Fruit fly (Drosophila melanogaster): ENCODE data around the gene Aladin.

Gene Aladin

DNA sequence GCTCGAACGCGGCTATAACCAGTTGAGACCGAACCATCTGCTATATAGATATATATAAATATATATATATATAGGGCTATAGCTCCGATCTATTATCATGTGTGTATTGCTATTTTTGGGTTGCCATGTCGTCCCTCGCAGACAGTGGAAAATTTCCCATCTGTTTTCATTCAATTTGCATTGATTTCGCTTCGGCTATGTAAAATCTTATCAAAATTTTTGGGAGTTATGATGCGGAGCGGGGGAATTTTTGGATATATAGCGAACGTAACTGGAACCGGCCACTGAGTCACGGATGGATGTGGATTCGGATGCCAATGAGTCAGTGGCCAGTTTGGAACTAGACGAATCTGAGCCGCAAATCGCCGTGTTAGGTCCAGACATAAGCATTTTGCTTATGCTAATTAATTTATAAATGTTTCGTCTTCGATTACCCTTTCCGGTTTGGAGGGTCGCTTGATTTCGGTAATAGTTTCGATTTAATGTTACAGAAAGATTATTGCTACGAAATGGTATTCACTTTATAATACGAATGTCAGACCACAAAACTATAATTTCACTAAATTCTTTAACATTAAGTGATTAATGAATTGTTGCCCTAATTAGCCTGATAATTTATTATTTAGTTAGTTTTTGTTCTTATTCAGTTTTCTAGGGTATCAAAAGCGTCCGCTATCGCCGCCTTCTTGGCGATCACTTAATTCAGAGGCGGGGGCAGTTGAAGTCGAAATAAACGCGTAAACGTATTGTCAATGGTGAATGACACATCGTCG lies 24.6 kb downstream of the Aladin start:
- TF ChIP-seq lz (GFP tag; optimal IDR thresholded peaks at IDR 0.05) (peak; percentile 59), Eip78C (GFP tag) (peak; percentile 48), topi (GFP tag; optimal IDR thresholded peaks at IDR 0.05) (peak; percentile 27), CG15336 (GFP tag; IDR thresholded peaks at IDR 0.05) (no peak), Ets21C (GFP tag; optimal IDR thresholded peaks at IDR 0.05) (peak; percentile 5), svp (GFP tag) (peak; percentile 14), spab (GFP tag; optimal IDR thresholded peaks at IDR 0.05) (no peak), CG31627 (GFP tag; optimal IDR thresholded peaks at IDR 0.05) (peak; percentile 51), esn (GFP tag; optimal IDR thresholded peaks at IDR 0.05) (peak; percentile 46), vri (GFP tag; optimal IDR thresholded peaks at IDR 0.05) (peak; percentile 10), OdsH (GFP tag; optimal IDR thresholded peaks at IDR 0.05) (no peak), CG11902 (GFP tag; optimal IDR thresholded peaks at IDR 0.05) (no peak), Sox14 (GFP tag; optimal IDR thresholded peaks at IDR 0.05) (peak; percentile 19), Met (GFP tag; optimal IDR thresholded peaks at IDR 0.05) (peak; percentile 18), Hr39 (GFP tag; optimal IDR thresholded peaks at IDR 0.05) (peak; percentile 18), Sox102F (GFP tag; optimal IDR thresholded peaks at IDR 0.05) (peak; percentile 36), Smox (GFP tag; optimal IDR thresholded peaks at IDR 0.05) (peak; percentile 35)

DNA sequence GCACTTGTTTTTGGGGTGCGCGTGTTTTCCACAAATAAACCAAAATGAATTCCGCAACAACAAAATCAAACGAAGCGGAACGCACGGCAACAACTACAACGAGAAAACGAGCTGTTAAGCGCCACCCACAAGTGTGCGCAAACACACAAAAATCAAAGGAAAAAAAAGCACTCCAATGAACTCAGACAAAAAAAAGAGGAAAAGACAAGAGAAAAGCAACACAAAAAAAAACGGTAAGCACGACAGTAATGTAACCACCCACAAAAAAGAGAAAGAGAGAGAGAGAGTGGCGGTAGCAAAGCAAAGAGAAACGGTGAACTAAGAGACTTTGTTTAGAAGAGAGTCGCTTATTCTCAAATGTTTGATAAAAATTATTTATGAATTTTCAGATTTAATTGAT lies 32.5 kb downstream of the Aladin start:
- TF ChIP-seq dac (GFP tag; optimal IDR thresholded peaks at IDR 0.05) = peak; percentile 81
- TF ChIP-seq ss (GFP tag; optimal IDR thresholded peaks at IDR 0.05) = peak; percentile 90 to 92
- peak; percentile 7 for TF ChIP-seq acj6 (GFP tag; optimal IDR thresholded peaks at IDR 0.05)
- peak; percentile 77 for TF ChIP-seq Gug (GFP tag; IDR thresholded peaks at IDR 0.05)
- peak; percentile 73 for TF ChIP-seq vri (GFP tag; optimal IDR thresholded peaks at IDR 0.05)
- TF ChIP-seq Lpt (GFP tag; optimal IDR thresholded peaks at IDR 0.05) = peak; percentile 92
- no peak for TF ChIP-seq CG4318 (GFP tag; optimal IDR thresholded peaks at IDR 0.05)
- TF ChIP-seq CG3919 (GFP tag; optimal IDR thresholded peaks at IDR 0.05) = peak; percentile 77
- TF ChIP-seq topi (GFP tag; optimal IDR thresholded peaks at IDR 0.05) = peak; percentile 63
- peak; percentile 62 for TF ChIP-seq dsx (GFP tag; optimal IDR thresholded peaks at IDR 0.05; ENCODE audit: poor library complexity, severe bottlenecking)
- TF ChIP-seq CG6276 (GFP tag; optimal IDR thresholded peaks at IDR 0.05) = peak; percentile 95
- peak; percentile 77 for TF ChIP-seq CG3032 (tag; optimal IDR thresholded peaks at IDR 0.05)
- TF ChIP-seq salr (GFP tag; optimal IDR thresholded peaks at IDR 0.05) = peak; percentile 36 to 80
- no peak for TF ChIP-seq CG31627 (GFP tag; optimal IDR thresholded peaks at IDR 0.05)
- peak; percentile 84 for TF ChIP-seq pdm3 (GFP tag; optimal IDR thresholded peaks at IDR 0.05)
- peak; percentile 89 for TF ChIP-seq CG16779 (tag; optimal IDR thresholded peaks at IDR 0.05)
- TF ChIP-seq esn (GFP tag; optimal IDR thresholded peaks at IDR 0.05) = peak; percentile 58
- peak; percentile 15 for TF ChIP-seq Hr38 (GFP tag; optimal IDR thresholded peaks at IDR 0.05)
- TF ChIP-seq CG34406 (GFP tag; optimal IDR thresholded peaks at IDR 0.05) = peak; percentile 80
- TF ChIP-seq Eip75B (GFP tag; optimal IDR thresholded peaks at IDR 0.05) = peak; percentile 65
- no peak for TF ChIP-seq Hr39 (GFP tag; optimal IDR thresholded peaks at IDR 0.05)
- peak; percentile 74 for TF ChIP-seq CG1621 (tag; optimal IDR thresholded peaks at IDR 0.05)
- peak; percentile 79 for TF ChIP-seq spab (GFP tag; optimal IDR thresholded peaks at IDR 0.05)
- TF ChIP-seq Sox15 (GFP tag; optimal IDR thresholded peaks at IDR 0.05) = no peak
- TF ChIP-seq CG10669 (GFP tag; optimal IDR thresholded peaks at IDR 0.05) = peak; percentile 78
- TF ChIP-seq CG11762 (GFP tag; optimal IDR thresholded peaks at IDR 0.05; ENCODE audit: insufficient read depth) = peak; percentile 74
- TF ChIP-seq CG11902 (GFP tag; optimal IDR thresholded peaks at IDR 0.05) = no peak
- peak; percentile 81 for TF ChIP-seq achi (GFP tag; optimal IDR thresholded peaks at IDR 0.05)
- TF ChIP-seq fd59A (GFP tag; optimal IDR thresholded peaks at IDR 0.05) = peak; percentile 48
- TF ChIP-seq CG15336 (GFP tag; IDR thresholded peaks at IDR 0.05) = peak; percentile 94
- TF ChIP-seq CG11294 (GFP tag; IDR thresholded peaks at IDR 0.05) = peak; percentile 80; the same call in 1 of the 2 replicates
- TF ChIP-seq Smox (GFP tag; optimal IDR thresholded peaks at IDR 0.05) = peak; percentile 49
- peak; percentile 94 for TF ChIP-seq net (GFP tag; optimal IDR thresholded peaks at IDR 0.05)
- peak; percentile 98 for TF ChIP-seq CG6163 (GFP tag; IDR thresholded peaks at IDR 0.05)
- TF ChIP-seq CG6808 (GFP tag; optimal IDR thresholded peaks at IDR 0.05) = peak; percentile 87
- TF ChIP-seq svp (GFP tag) = no peak
- TF ChIP-seq OdsH (GFP tag; optimal IDR thresholded peaks at IDR 0.05) = peak; percentile 59
- peak; percentile 90 for TF ChIP-seq CG9139 (GFP tag; optimal IDR thresholded peaks at IDR 0.05)
- peak; percentile 60 for TF ChIP-seq CG8319 (GFP tag; optimal IDR thresholded peaks at IDR 0.05)
- peak; percentile 82 for TF ChIP-seq CG7368 (GFP tag; optimal IDR thresholded peaks at IDR 0.05)
- peak; percentile 56 for TF ChIP-seq Sox14 (GFP tag; optimal IDR thresholded peaks at IDR 0.05)
- peak; percentile 13 for TF ChIP-seq Eip93F (GFP tag; optimal IDR thresholded peaks at IDR 0.05)

Data from whole organism, prepupa.